Fruit fly (Drosophila melanogaster) whole organism, embryonic: ENCODE results near the gene CG15368.

Experiments used
- Ada2b ChIP-seq: fragments of 200-800 bp; sonication (Bioruptor generic); IDR thresholded peaks from 2 replicates; pipeline ENCODE4 v1.3.6; 2022; ENCODE audit warnings: missing biosample characterization, missing genetic modification characterization
- BEAF-32 ChIP-seq: fragments of 200-800 bp; sonication (Bioruptor generic); optimal IDR thresholded peaks from 3 replicates; lab custom pipeline; 2017; ENCODE audit warnings: missing biosample characterization, missing genetic modification characterization, mild to moderate bottlenecking, moderate library complexity, missing genetic modification reagents
- CG10274 ChIP-seq: fragments of 200-800 bp; sonication (Bioruptor generic); optimal IDR thresholded peaks from 3 replicates; lab custom pipeline; 2017; ENCODE audit warnings: missing biosample characterization, mild to moderate bottlenecking, missing genetic modification characterization
- CG12155 ChIP-seq: fragments of 200-800 bp; sonication (Bioruptor generic); optimal IDR thresholded peaks from 3 replicates; lab custom pipeline; 2016; ENCODE audit warnings: missing biosample characterization, missing genetic modification characterization
- CG13775 ChIP-seq: fragments of 200-800 bp; sonication (Bioruptor generic); optimal IDR thresholded peaks from 3 replicates; lab custom pipeline; 2017; ENCODE audit warnings: missing biosample characterization, mild to moderate bottlenecking, missing genetic modification characterization
- CG14441 ChIP-seq: fragments of 200-800 bp; sonication (Bioruptor generic); IDR thresholded peaks from 2 replicates; pipeline ENCODE4 v1.3.6; 2022; ENCODE audit warnings: missing biosample characterization, missing genetic modification characterization
- CG15073 ChIP-seq: fragments of 200-800 bp; sonication (Bioruptor generic); optimal IDR thresholded peaks from 2 replicates; lab custom pipeline; 2016; ENCODE audit warnings: missing biosample characterization, missing genetic modification characterization
- CG15269 ChIP-seq: fragments of 200-800 bp; sonication (Bioruptor generic); optimal IDR thresholded peaks from 2 replicates; lab custom pipeline; 2018; ENCODE audit warnings: missing biosample characterization, mild to moderate bottlenecking, missing genetic modification characterization, moderate library complexity
- CG16779 ChIP-seq: fragments of 200-800 bp; sonication (Bioruptor generic); IDR thresholded peaks from 2 replicates; pipeline ENCODE4 v1.3.6; 2022; ENCODE audit warnings: missing biosample characterization, missing genetic modification characterization
- CG17361 ChIP-seq: fragments of 200-800 bp; sonication (Bioruptor generic); IDR thresholded peaks from 3 replicates; pipeline ENCODE4 v1.3.6; 2022; ENCODE audit warnings: missing biosample characterization, missing genetic modification characterization
- CG18011 ChIP-seq: fragments of 200-800 bp; sonication (Bioruptor generic); optimal IDR thresholded peaks from 2 replicates; lab custom pipeline; 2017; ENCODE audit warnings: missing biosample characterization, missing genetic modification characterization, mild to moderate bottlenecking, moderate library complexity, missing genotype
- CG2129 ChIP-seq: fragments of 200-800 bp; sonication (Bioruptor generic); IDR thresholded peaks from 2 replicates; pipeline ENCODE4 v1.3.6; 2022; ENCODE audit warnings: missing biosample characterization, missing genetic modification characterization; ENCODE audit not compliant: partially characterized antibody
- CG3163 ChIP-seq: fragments of 200-800 bp; sonication (Bioruptor generic); optimal IDR thresholded peaks from 3 replicates; lab custom pipeline; 2016; ENCODE audit warnings: missing biosample characterization, missing genetic modification characterization
- CG33213 ChIP-seq: fragments of 200-800 bp; sonication (Bioruptor generic); optimal IDR thresholded peaks from 3 replicates; lab custom pipeline; 2016; ENCODE audit warnings: missing biosample characterization, missing genetic modification characterization
- CG3726 ChIP-seq: fragments of 200-800 bp; sonication (Bioruptor generic); IDR thresholded peaks from 3 replicates; pipeline ENCODE4, ENCODE4 v1.3.6; 2022; ENCODE audit warnings: missing biosample characterization, missing genetic modification characterization
- CG6254 ChIP-seq: fragments of 200-800 bp; sonication (Bioruptor generic); optimal IDR thresholded peaks from 3 replicates; lab custom pipeline; 2017; ENCODE audit warnings: mild to moderate bottlenecking, missing biosample characterization, missing genetic modification reagents, missing genetic modification characterization
- CG7745 ChIP-seq: fragments of 200-800 bp; sonication (Bioruptor generic); optimal IDR thresholded peaks from 2 replicates; lab custom pipeline; 2018; ENCODE audit warnings: missing biosample characterization, mild to moderate bottlenecking, missing genetic modification characterization, moderate library complexity
- CG9215 ChIP-seq: fragments of 200-800 bp; sonication (Bioruptor generic); IDR thresholded peaks from 2 replicates; pipeline ENCODE4 v1.3.6; 2022; ENCODE audit warnings: missing biosample characterization, missing genetic modification characterization
- CG9727 ChIP-seq: fragments of 200-800 bp; sonication (Bioruptor generic); optimal IDR thresholded peaks from 3 replicates; lab custom pipeline; 2017; ENCODE audit warnings: missing biosample characterization, mild to moderate bottlenecking, missing genetic modification characterization
- D19A ChIP-seq: fragments of 200-800 bp; optimal IDR thresholded peaks from 3 replicates; lab custom pipeline; 2019; ENCODE audit warnings: missing biosample characterization, mild to moderate bottlenecking, missing genetic modification characterization, moderate library complexity
- Dbx ChIP-seq: fragments of 200-800 bp; sonication (Bioruptor generic); IDR thresholded peaks from 3 replicates; pipeline ENCODE4 v1.3.6; 2022; ENCODE audit warnings: missing biosample characterization, missing genetic modification characterization
- Gsc ChIP-seq: fragments of 200-800 bp; sonication (Bioruptor generic); IDR thresholded peaks from 2 replicates; pipeline ENCODE4 v1.3.6; 2022; ENCODE audit warnings: missing biosample characterization, missing genetic modification characterization
- H2.0 ChIP-seq: fragments of 200-800 bp; sonication (Bioruptor generic); IDR thresholded peaks from 2 replicates; pipeline ENCODE4 v1.3.6; 2022; ENCODE audit warnings: missing biosample characterization, missing genetic modification characterization
- HHEX ChIP-seq: fragments of 200-800 bp; sonication (Bioruptor generic); optimal IDR thresholded peaks from 3 replicates; lab custom pipeline; 2017; ENCODE audit warnings: missing biosample characterization, mild to moderate bottlenecking, missing genetic modification characterization, missing genetic modification reagents
- Hr51 ChIP-seq, 2 experiments: fragments of 200-800 bp; sonication (Bioruptor generic); optimal IDR thresholded peaks; 2 replicates in 1 of 2; 3 replicates in 1 of 2; lab custom pipeline; 2016 to 2018; ENCODE audit warnings: missing biosample characterization in 2 of 2, missing genetic modification characterization in 2 of 2, mild to moderate bottlenecking in 1 of 2, moderate library complexity in 1 of 2
- Hr78 ChIP-seq, 2 experiments: fragments of 200-800 bp in 1 of 2; fragments of >200 bp in 1 of 2; sonication (Bioruptor generic) in 1 of 2; optimal IDR thresholded peaks; 2 replicates each; lab custom pipeline; 2017 to 2019; ENCODE audit warnings: missing biosample characterization in 2 of 2, missing genetic modification characterization in 2 of 2, mild to moderate bottlenecking in 1 of 2, moderate library complexity in 1 of 2
- MTF-1 ChIP-seq: fragments of 200-800 bp; sonication (Bioruptor generic); optimal IDR thresholded peaks from 2 replicates; lab custom pipeline; 2018; ENCODE audit warnings: missing biosample characterization, mild to moderate bottlenecking, missing genetic modification characterization, borderline replicate concordance
- NfI ChIP-seq: fragments of 200-800 bp; sonication (Bioruptor generic); optimal IDR thresholded peaks from 3 replicates; lab custom pipeline; 2018; ENCODE audit warnings: missing biosample characterization, mild to moderate bottlenecking, missing genetic modification characterization, moderate library complexity
- Oaz ChIP-seq: fragments of 200-800 bp; sonication (Bioruptor generic); IDR thresholded peaks from 2 replicates; pipeline ENCODE4 v1.3.6; 2022; ENCODE audit warnings: missing biosample characterization, missing genetic modification characterization
- Sox102F ChIP-seq: fragments of 200-800 bp; sonication (Bioruptor generic); optimal IDR thresholded peaks from 2 replicates; lab custom pipeline; 2018; ENCODE audit warnings: missing biosample characterization, mild to moderate bottlenecking, missing genetic modification characterization, moderate library complexity
- bsh ChIP-seq, 2 experiments: fragments of 200-800 bp; sonication (Bioruptor generic); optimal IDR thresholded peaks; 2 replicates each; lab custom pipeline; 2017 to 2018; ENCODE audit warnings: mild to moderate bottlenecking in 2 of 2, missing biosample characterization in 2 of 2, missing genetic modification characterization in 2 of 2, moderate library complexity in 1 of 2
- cato ChIP-seq: fragments of 200-800 bp; sonication (Bioruptor generic); optimal IDR thresholded peaks from 2 replicates; lab custom pipeline; 2016; ENCODE audit warnings: missing biosample characterization, missing genetic modification characterization, borderline replicate concordance
- ci ChIP-seq: fragments of 200-800 bp; sonication (Bioruptor generic); IDR thresholded peaks from 3 replicates; pipeline ENCODE4 v1.3.6; 2022; ENCODE audit warnings: missing biosample characterization, missing genetic modification characterization
- dysf ChIP-seq: fragments of 200-800 bp; sonication (Bioruptor generic); IDR thresholded peaks from 3 replicates; pipeline ENCODE4 v1.3.6; 2022; ENCODE audit warnings: missing biosample characterization, missing genetic modification characterization
- eve ChIP-seq, 2 experiments: fragments of >200 bp; optimal IDR thresholded peaks; 2 replicates each; lab custom pipeline; 2017; ENCODE audit warnings: missing biosample characterization in 2 of 2, missing genetic modification characterization in 2 of 2
- gcm ChIP-seq: fragments of 200-800 bp; sonication (Bioruptor generic); optimal IDR thresholded peaks from 2 replicates; lab custom pipeline; 2019; ENCODE audit warnings: missing biosample characterization, mild to moderate bottlenecking, missing genetic modification characterization, moderate library complexity
- grau ChIP-seq: fragments of 200-800 bp; optimal IDR thresholded peaks from 3 replicates; lab custom pipeline; 2019; ENCODE audit warnings: missing biosample characterization, mild to moderate bottlenecking, missing genetic modification characterization, moderate library complexity
- gsb ChIP-seq: fragments of 200-800 bp; sonication (Bioruptor generic); IDR thresholded peaks from 2 replicates; pipeline ENCODE4 v1.3.6; 2022; ENCODE audit warnings: missing biosample characterization, missing genetic modification characterization
- hth ChIP-seq: fragments of >200 bp; optimal IDR thresholded peaks from 2 replicates; lab custom pipeline; 2017; ENCODE audit warnings: inconsistent platforms
- jigr1 ChIP-seq: fragments of 200-800 bp; sonication (Bioruptor generic); IDR thresholded peaks from 3 replicates; pipeline ENCODE4 v1.3.6; 2022; ENCODE audit warnings: missing biosample characterization, missing genetic modification characterization
- nom ChIP-seq: fragments of 200-800 bp; sonication (Bioruptor generic); optimal IDR thresholded peaks from 2 replicates; lab custom pipeline; 2017; ENCODE audit warnings: missing biosample characterization, missing genetic modification characterization, mild to moderate bottlenecking, moderate library complexity, missing genetic modification reagents
- pita ChIP-seq: fragments of 200-800 bp; sonication (Bioruptor generic); optimal IDR thresholded peaks from 2 replicates; lab custom pipeline; 2017; ENCODE audit warnings: missing biosample characterization, mild to moderate bottlenecking, missing genetic modification characterization
- pum ChIP-seq: fragments of 200-800 bp; sonication (Bioruptor generic); optimal IDR thresholded peaks from 2 replicates; lab custom pipeline; 2016; ENCODE audit warnings: missing biosample characterization, missing genetic modification characterization
- schlank ChIP-seq: fragments of 200-800 bp; sonication (Bioruptor generic); optimal IDR thresholded peaks from 2 replicates; lab custom pipeline; 2018; ENCODE audit warnings: missing biosample characterization, mild to moderate bottlenecking, missing genetic modification characterization
- sr ChIP-seq: fragments of 200-800 bp; sonication (Bioruptor generic); IDR thresholded peaks from 3 replicates; pipeline ENCODE4 v1.3.6; 2022; ENCODE audit warnings: missing biosample characterization, missing genetic modification characterization
- stc ChIP-seq: fragments of 200-800 bp; sonication (Bioruptor generic); IDR thresholded peaks from 2 replicates; pipeline ENCODE4 v1.3.6; 2022; ENCODE audit warnings: missing biosample characterization, missing genetic modification characterization
- tin ChIP-seq: fragments of 200-800 bp; sonication (Bioruptor generic); optimal IDR thresholded peaks from 3 replicates; lab custom pipeline; 2016; ENCODE audit warnings: missing biosample characterization, missing genetic modification characterization
- unpg ChIP-seq: fragments of 200-800 bp; sonication (Bioruptor generic); optimal IDR thresholded peaks from 3 replicates; lab custom pipeline; 2018; ENCODE audit warnings: missing biosample characterization, mild to moderate bottlenecking, missing genetic modification characterization, moderate library complexity
- usp ChIP-seq: fragments of >200 bp; optimal IDR thresholded peaks from 2 replicates; lab custom pipeline; 2017; ENCODE audit warnings: missing biosample characterization, missing genetic modification characterization
- zen ChIP-seq: fragments of 200-800 bp; sonication (Bioruptor generic); optimal IDR thresholded peaks from 3 replicates; lab custom pipeline; 2018; ENCODE audit warnings: missing biosample characterization, mild to moderate bottlenecking, missing genetic modification characterization, moderate library complexity

CG15368 gene

DNA sequence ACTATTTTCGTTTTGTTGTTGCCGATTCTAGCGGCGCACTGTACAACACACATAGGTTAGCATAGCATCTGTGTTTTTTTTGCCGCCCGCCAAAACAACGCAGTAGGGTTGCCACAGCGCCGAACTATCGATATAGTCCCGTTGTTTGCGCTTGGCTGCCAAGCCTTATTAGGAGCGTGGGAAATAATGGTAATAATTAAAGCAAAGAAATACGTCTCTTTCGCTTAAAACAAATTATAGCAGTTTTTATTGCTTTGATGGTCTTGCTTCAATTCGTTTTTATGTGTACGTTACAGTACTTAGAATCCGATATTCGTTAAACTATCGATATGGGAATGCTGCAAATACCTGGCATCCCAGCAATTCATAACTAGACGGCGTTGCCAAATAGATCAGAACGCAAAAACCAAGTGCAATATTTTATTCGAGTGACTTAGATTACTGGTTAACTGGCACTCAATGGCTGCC is 27.9 kb downstream of the CG15368 start, which contains the start of the genes mxc and Larp7 (continued):
- TF ChIP-seq bsh (GFP tag; optimal IDR thresholded peaks at IDR 0.05; lab: Kevin White, UChicago) = peak in 1 of 2 experiments; percentile 36
- peak; percentile 32 for TF ChIP-seq CG3163 (GFP tag; lab: Kevin White, UChicago)
- 0 out of 3 replicates have a peak, but pooled peaks have one; percentile 15 for TF ChIP-seq jigr1 (GFP tag; lab: Robert Waterston, UW)
- no peak for TF ChIP-seq HHEX
- peak; percentile 41 for TF ChIP-seq zen
- peak; percentile 55 for TF ChIP-seq grau
- no peak for TF ChIP-seq Ada2b (GFP tag; lab: Robert Waterston, UW)
- TF ChIP-seq CG15269 = no peak
- TF ChIP-seq Hr51 (GFP tag; optimal IDR thresholded peaks at IDR 0.05; lab: Kevin White, UChicago) = peak in 1 of 2 experiments; percentile 42
- TF ChIP-seq schlank (tag; lab: Kevin White, UChicago) = no peak
- TF ChIP-seq Oaz = no peak
- peak; percentile 16; the same call in 1 of the 2 replicates for TF ChIP-seq stc (GFP tag; lab: Robert Waterston, UW)
- no peak; the same call in 2 of the 3 replicates for TF ChIP-seq dysf (GFP tag; lab: Robert Waterston, UW)
- TF ChIP-seq NfI (GFP tag; lab: Kevin White, UChicago) = peak; percentile 60
- TF ChIP-seq CG10274 (GFP tag; lab: Kevin White, UChicago) = no peak
- TF ChIP-seq tin = peak; percentile 63
- TF ChIP-seq D19A (tag; lab: Kevin White, UChicago) = no peak
- TF ChIP-seq nom = no peak
- no peak for TF ChIP-seq gsb (GFP tag; lab: Robert Waterston, UW)
- peak; percentile 61 for TF ChIP-seq CG13775 (GFP tag; lab: Kevin White, UChicago)
- peak; percentile 63 for TF ChIP-seq pum
- peak; percentile 52; the same call in 1 of the 2 replicates for TF ChIP-seq CG14441
- no peak for TF ChIP-seq usp
- TF ChIP-seq eve (GFP tag; optimal IDR thresholded peaks at IDR 0.05; lab: Kevin White, UChicago) = no peak
- peak; percentile 58; the same call in 1 of the 3 replicates for TF ChIP-seq Dbx (GFP tag; lab: Robert Waterston, UW)
- no peak for TF ChIP-seq Hr78 (GFP tag; optimal IDR thresholded peaks at IDR 0.05; lab: Kevin White, UChicago)
- TF ChIP-seq ci (GFP tag; lab: Robert Waterston, UW) = 0 out of 3 replicates have a peak, but pooled peaks have one; percentile 51
- TF ChIP-seq CG9215 (GFP tag; lab: Robert Waterston, UW) = peak; percentile 74
- TF ChIP-seq CG2129 (GFP tag; lab: Robert Waterston, UW) = peak; percentile 80
- peak; percentile 18 for TF ChIP-seq cato
- no peak; the same call in 1 of the 3 replicates for TF ChIP-seq CG17361 (GFP tag; lab: Robert Waterston, UW)
- no peak for TF ChIP-seq pita (GFP tag; lab: Kevin White, UChicago)
- TF ChIP-seq gcm (GFP tag; lab: Kevin White, UChicago) = no peak
- TF ChIP-seq BEAF-32 = peak; percentile 94
- TF ChIP-seq Gsc (GFP tag; lab: Robert Waterston, UW) = no peak
- no peak for TF ChIP-seq H2.0 (GFP tag; lab: Robert Waterston, UW)
- no peak for TF ChIP-seq unpg (GFP tag; lab: Kevin White, UChicago)
- TF ChIP-seq CG7745 (tag; lab: Kevin White, UChicago) = no peak
- no peak for TF ChIP-seq hth (lab: Kevin White, UChicago)
- no peak for TF ChIP-seq CG16779 (GFP tag; lab: Robert Waterston, UW)
- no peak for TF ChIP-seq CG6254 (GFP tag; lab: Kevin White, UChicago)
- TF ChIP-seq CG3726 (GFP tag; lab: Robert Waterston, UW) = no peak
- peak; percentile 48 for TF ChIP-seq CG33213
- TF ChIP-seq Sox102F = no peak
- TF ChIP-seq CG9727 (GFP tag; lab: Kevin White, UChicago) = peak; percentile 61
- TF ChIP-seq sr (GFP tag; lab: Robert Waterston, UW) = no peak
- TF ChIP-seq CG15073 (GFP tag; lab: Kevin White, UChicago) = no peak
- peak; percentile 65 for TF ChIP-seq CG12155 (GFP tag; lab: Kevin White, UChicago)
- TF ChIP-seq CG18011 (GFP tag; lab: Kevin White, UChicago) = no peak
- TF ChIP-seq MTF-1 = no peak
